Fruit fly (Drosophila melanogaster) whole organism, prepupa: ENCODE data around the gene Acsx2.

Experiments used
- Blimp-1 ChIP-seq: fragments of 200-800 bp; sonication (Bioruptor generic); optimal IDR thresholded peaks from 3 replicates; lab custom pipeline; 2017; ENCODE audit warnings: missing biosample characterization, missing genetic modification characterization, mild to moderate bottlenecking, moderate library complexity, missing genetic modification reagents
- CG11294 ChIP-seq: fragments of 200-800 bp; sonication (Bioruptor generic); IDR thresholded peaks from 2 replicates; pipeline ENCODE4 v1.3.6; 2022; ENCODE audit warnings: missing biosample characterization, missing genetic modification characterization
- CG11762 ChIP-seq: fragments of 200-800 bp; sonication (Bioruptor generic); optimal IDR thresholded peaks from 3 replicates; lab custom pipeline; 2016; ENCODE audit warnings: missing biosample characterization, missing genetic modification characterization; ENCODE audit not compliant: insufficient read depth
- CG11902 ChIP-seq: fragments of 200-800 bp; sonication (Bioruptor generic); optimal IDR thresholded peaks from 3 replicates; lab custom pipeline; 2016; ENCODE audit warnings: missing biosample characterization, missing genetic modification characterization
- CG15336 ChIP-seq: fragments of 200-800 bp; sonication (Bioruptor generic); IDR thresholded peaks from 2 replicates; pipeline ENCODE4 v1.3.6; 2022; ENCODE audit warnings: missing biosample characterization, missing genetic modification characterization
- CG1621 ChIP-seq: fragments of 200-800 bp; sonication (Bioruptor generic); optimal IDR thresholded peaks from 3 replicates; lab custom pipeline; 2018; ENCODE audit warnings: missing biosample characterization, mild to moderate bottlenecking, missing genetic modification characterization
- CG16779 ChIP-seq: fragments of 200-800 bp; sonication (Bioruptor generic); optimal IDR thresholded peaks from 3 replicates; lab custom pipeline; 2017; ENCODE audit warnings: missing biosample characterization, mild to moderate bottlenecking, missing genetic modification characterization
- CG3032 ChIP-seq: fragments of 200-800 bp; optimal IDR thresholded peaks from 2 replicates; lab custom pipeline; 2019; ENCODE audit warnings: missing biosample characterization, mild to moderate bottlenecking, missing genetic modification characterization, moderate library complexity
- CG31627 ChIP-seq: fragments of 200-800 bp; sonication (Bioruptor generic); optimal IDR thresholded peaks from 3 replicates; lab custom pipeline; 2016; ENCODE audit warnings: missing biosample characterization, missing genetic modification characterization
- CG32006 ChIP-seq: fragments of 200-800 bp; sonication (Bioruptor generic); optimal IDR thresholded peaks from 3 replicates; lab custom pipeline; 2017; ENCODE audit warnings: missing biosample characterization, mild to moderate bottlenecking, missing genetic modification characterization
- CG4318 ChIP-seq: fragments of 200-800 bp; sonication (Bioruptor generic); optimal IDR thresholded peaks from 3 replicates; lab custom pipeline; 2017; ENCODE audit warnings: missing biosample characterization, mild to moderate bottlenecking, missing genetic modification characterization
- CG6163 ChIP-seq: fragments of 200-800 bp; sonication (Bioruptor generic); IDR thresholded peaks from 3 replicates; pipeline ENCODE4 v1.3.6; 2022; ENCODE audit warnings: missing biosample characterization, missing genetic modification characterization
- CG6276 ChIP-seq: fragments of 200-800 bp; sonication (Bioruptor generic); optimal IDR thresholded peaks from 2 replicates; lab custom pipeline; 2017; ENCODE audit warnings: missing biosample characterization, mild to moderate bottlenecking, missing genetic modification characterization
- CG6792 ChIP-seq: fragments of 200-800 bp; sonication (Bioruptor generic); optimal IDR thresholded peaks from 3 replicates; lab custom pipeline; 2016; ENCODE audit warnings: missing biosample characterization, missing genetic modification characterization
- CG6808 ChIP-seq: fragments of 200-800 bp; sonication (Bioruptor generic); optimal IDR thresholded peaks from 3 replicates; lab custom pipeline; 2017; ENCODE audit warnings: missing biosample characterization, missing genetic modification characterization, mild to moderate bottlenecking, moderate library complexity, missing genetic modification reagents
- CG6854 ChIP-seq: fragments of 200-800 bp; sonication (Bioruptor generic); optimal IDR thresholded peaks from 2 replicates; lab custom pipeline; 2017; ENCODE audit warnings: missing biosample characterization, mild to moderate bottlenecking, missing genetic modification characterization
- CG7368 ChIP-seq: fragments of 200-800 bp; sonication (Bioruptor generic); optimal IDR thresholded peaks from 3 replicates; lab custom pipeline; 2016; ENCODE audit warnings: missing biosample characterization, missing genetic modification characterization
- CG8119 ChIP-seq: fragments of 200-800 bp; sonication (Bioruptor generic); IDR thresholded peaks from 3 replicates; pipeline ENCODE4 v1.3.6; 2022; ENCODE audit warnings: missing biosample characterization, missing genetic modification characterization
- CG8319 ChIP-seq: fragments of 200-800 bp; sonication (Bioruptor generic); optimal IDR thresholded peaks from 3 replicates; lab custom pipeline; 2016; ENCODE audit warnings: missing biosample characterization, missing genetic modification characterization
- CG8632 ChIP-seq: fragments of 200-800 bp; sonication (Bioruptor generic); optimal IDR thresholded peaks from 3 replicates; lab custom pipeline; 2016; ENCODE audit warnings: missing biosample characterization, missing genetic modification characterization
- CG9139 ChIP-seq: fragments of 200-800 bp; sonication (Bioruptor generic); optimal IDR thresholded peaks from 3 replicates; lab custom pipeline; 2017; ENCODE audit warnings: missing biosample characterization, mild to moderate bottlenecking, missing genetic modification characterization
- Eip75B ChIP-seq: fragments of 200-800 bp; sonication (Bioruptor generic); optimal IDR thresholded peaks from 3 replicates; lab custom pipeline; 2016; ENCODE audit warnings: missing biosample characterization, missing genetic modification characterization
- Eip78C ChIP-seq: fragments of 200-800 bp; sonication (Bioruptor generic); peaks from one replicate; lab custom pipeline; 2016; ENCODE audit warnings: missing biosample characterization, missing genetic modification characterization
- Eip93F ChIP-seq: fragments of 200-800 bp; sonication (Bioruptor generic); optimal IDR thresholded peaks from 2 replicates; lab custom pipeline; 2016; ENCODE audit warnings: missing biosample characterization, mild to moderate bottlenecking, missing genetic modification characterization
- Ets21C ChIP-seq: fragments of 200-800 bp; sonication (Bioruptor generic); optimal IDR thresholded peaks from 3 replicates; lab custom pipeline; 2016; ENCODE audit warnings: missing biosample characterization, missing genetic modification characterization
- Ets96B ChIP-seq: fragments of 200-800 bp; optimal IDR thresholded peaks from 2 replicates; lab custom pipeline; 2019; ENCODE audit warnings: missing biosample characterization, mild to moderate bottlenecking, missing genetic modification characterization, moderate library complexity
- Gug ChIP-seq: fragments of 200-800 bp; sonication (Bioruptor generic); IDR thresholded peaks from 2 replicates; pipeline ENCODE4 v1.3.6; 2022; ENCODE audit warnings: missing biosample characterization, missing genetic modification characterization
- Hr38 ChIP-seq: sonication (Bioruptor generic); optimal IDR thresholded peaks from 2 replicates; lab custom pipeline; 2016; ENCODE audit warnings: missing biosample characterization, missing genetic modification characterization
- Hr39 ChIP-seq: fragments of 200-800 bp; sonication (Bioruptor generic); optimal IDR thresholded peaks from 2 replicates; lab custom pipeline; 2016; ENCODE audit warnings: missing biosample characterization, missing genetic modification characterization
- Hr4 ChIP-seq: fragments of 200-800 bp; sonication (Bioruptor generic); optimal IDR thresholded peaks from 3 replicates; lab custom pipeline; 2016; ENCODE audit warnings: missing biosample characterization, missing genetic modification characterization
- Lpt ChIP-seq: fragments of 200-800 bp; sonication (Bioruptor generic); optimal IDR thresholded peaks from 3 replicates; lab custom pipeline; 2016; ENCODE audit warnings: missing biosample characterization, missing genetic modification characterization
- Met ChIP-seq: fragments of 200-800 bp; sonication (Bioruptor generic); optimal IDR thresholded peaks from 3 replicates; lab custom pipeline; 2016; ENCODE audit warnings: missing biosample characterization, missing genetic modification characterization
- Smox ChIP-seq: fragments of 200-800 bp; sonication (Bioruptor generic); optimal IDR thresholded peaks from 3 replicates; lab custom pipeline; 2016; ENCODE audit warnings: missing biosample characterization, missing genetic modification characterization
- Sox102F ChIP-seq: fragments of 200-800 bp; sonication (Bioruptor generic); optimal IDR thresholded peaks from 2 replicates; lab custom pipeline; 2016; ENCODE audit warnings: missing biosample characterization, mild to moderate bottlenecking, missing genetic modification characterization
- Sox15 ChIP-seq: fragments of 200-800 bp; sonication (Bioruptor generic); optimal IDR thresholded peaks from 3 replicates; lab custom pipeline; 2016; ENCODE audit warnings: missing biosample characterization, missing genetic modification characterization
- acj6 ChIP-seq: fragments of 200-800 bp; sonication (Bioruptor generic); optimal IDR thresholded peaks from 3 replicates; lab custom pipeline; 2016; ENCODE audit warnings: missing biosample characterization, missing genetic modification characterization
- dac ChIP-seq: fragments of 200-800 bp; sonication (Bioruptor generic); optimal IDR thresholded peaks from 2 replicates; lab custom pipeline; 2017; ENCODE audit warnings: missing biosample characterization, mild to moderate bottlenecking, missing genetic modification characterization
- dsx ChIP-seq: fragments of 200-800 bp; optimal IDR thresholded peaks from 3 replicates; lab custom pipeline; 2019; ENCODE audit warnings: missing biosample characterization, mild to moderate bottlenecking, missing genetic modification characterization, moderate library complexity; ENCODE audit not compliant: poor library complexity, severe bottlenecking
- eg ChIP-seq: fragments of 200-800 bp; sonication (Bioruptor generic); IDR thresholded peaks from 3 replicates; pipeline ENCODE4 v1.3.6; 2022; ENCODE audit warnings: missing biosample characterization, missing genetic modification characterization
- esn ChIP-seq: fragments of 200-800 bp; sonication (Bioruptor generic); optimal IDR thresholded peaks from 2 replicates; lab custom pipeline; 2016; ENCODE audit warnings: missing biosample characterization, mild to moderate bottlenecking, missing genetic modification characterization, moderate library complexity
- fd59A ChIP-seq: fragments of 200-800 bp; sonication (Bioruptor generic); optimal IDR thresholded peaks from 2 replicates; lab custom pipeline; 2017; ENCODE audit warnings: missing biosample characterization, mild to moderate bottlenecking, missing genetic modification characterization, missing genetic modification reagents
- fd85E ChIP-seq: fragments of 200-800 bp; sonication (Bioruptor generic); optimal IDR thresholded peaks from 3 replicates; lab custom pipeline; 2016; ENCODE audit warnings: missing biosample characterization, missing genetic modification characterization
- fkh ChIP-seq: fragments of 200-800 bp; sonication (Bioruptor generic); optimal IDR thresholded peaks from 3 replicates; lab custom pipeline; 2017; ENCODE audit warnings: missing biosample characterization, mild to moderate bottlenecking, missing genetic modification characterization, moderate library complexity
- lz ChIP-seq: fragments of 200-800 bp; sonication (Bioruptor generic); optimal IDR thresholded peaks from 3 replicates; lab custom pipeline; 2016; ENCODE audit warnings: missing biosample characterization, missing genetic modification characterization
- net ChIP-seq: fragments of 200-800 bp; sonication (Bioruptor generic); optimal IDR thresholded peaks from 3 replicates; lab custom pipeline; 2016; ENCODE audit warnings: missing biosample characterization, missing genetic modification characterization
- pdm3 ChIP-seq: fragments of 200-800 bp; sonication (Bioruptor generic); optimal IDR thresholded peaks from 3 replicates; lab custom pipeline; 2016; ENCODE audit warnings: missing biosample characterization, missing genetic modification characterization
- salr ChIP-seq, 2 experiments: fragments of 200-800 bp; sonication (Bioruptor generic); optimal IDR thresholded peaks; 3 replicates each; lab custom pipeline; 2016 to 2018; ENCODE audit warnings: missing biosample characterization in 2 of 2, missing genetic modification characterization in 2 of 2, mild to moderate bottlenecking in 1 of 2
- ss ChIP-seq, 2 experiments: fragments of 200-800 bp; sonication (Bioruptor generic); optimal IDR thresholded peaks; 2 replicates in 1 of 2; 3 replicates in 1 of 2; lab custom pipeline; 2017 to 2018; ENCODE audit warnings: mild to moderate bottlenecking in 2 of 2, missing biosample characterization in 2 of 2, missing genetic modification characterization in 2 of 2, moderate library complexity in 1 of 2
- svp ChIP-seq: fragments of 200-800 bp; sonication (Bioruptor generic); peaks from one replicate; lab custom pipeline; 2016; ENCODE audit warnings: missing biosample characterization, missing genetic modification characterization
- topi ChIP-seq: fragments of 200-800 bp; sonication (Bioruptor generic); optimal IDR thresholded peaks from 3 replicates; lab custom pipeline; 2016; ENCODE audit warnings: missing biosample characterization, missing genetic modification characterization
- vri ChIP-seq: fragments of 200-800 bp; sonication (Bioruptor generic); optimal IDR thresholded peaks from 3 replicates; lab custom pipeline; 2016; ENCODE audit warnings: missing biosample characterization, mild to moderate bottlenecking, missing genetic modification characterization

The Acsx2 gene

dm6 chr3R:19807745-19808429, 29.3 kb downstream of the Acsx2 start:
- no peak for TF ChIP-seq CG31627 (GFP tag; lab: Kevin White, UChicago)
- no peak for TF ChIP-seq fkh (GFP tag; lab: Kevin White, UChicago)
- TF ChIP-seq CG6854 = no peak
- TF ChIP-seq dac = no peak
- TF ChIP-seq CG8319 = no peak
- TF ChIP-seq salr (GFP tag; optimal IDR thresholded peaks at IDR 0.05; lab: Kevin White, UChicago) = peak in 1 of 2 experiments; percentile 68
- TF ChIP-seq svp (GFP tag; lab: Kevin White, UChicago) = no peak
- TF ChIP-seq CG11762 (GFP tag; lab: Kevin White, UChicago) = no peak
- no peak for TF ChIP-seq CG6808 (GFP tag; lab: Kevin White, UChicago)
- no peak for TF ChIP-seq CG8632 (GFP tag; lab: Kevin White, UChicago)
- no peak for TF ChIP-seq CG11294 (GFP tag; lab: Robert Waterston, UW)
- no peak for TF ChIP-seq CG7368
- peak; percentile 15 for TF ChIP-seq Met
- TF ChIP-seq Hr4 (GFP tag; lab: Kevin White, UChicago) = peak; percentile 70
- peak; percentile 49; the same call in 1 of the 2 replicates for TF ChIP-seq CG15336 (GFP tag; lab: Robert Waterston, UW)
- peak; percentile 69 for TF ChIP-seq Eip78C (GFP tag; lab: Kevin White, UChicago)
- no peak for TF ChIP-seq Hr38 (GFP tag; lab: Kevin White, UChicago)
- TF ChIP-seq CG11902 = no peak
- no peak for TF ChIP-seq vri (GFP tag; lab: Kevin White, UChicago)
- no peak for TF ChIP-seq fd59A (GFP tag; lab: Kevin White, UChicago)
- TF ChIP-seq CG4318 (GFP tag; lab: Kevin White, UChicago) = peak; percentile 56
- TF ChIP-seq Smox (GFP tag; lab: Kevin White, UChicago) = no peak
- TF ChIP-seq Sox15 = no peak
- no peak for TF ChIP-seq Blimp-1 (GFP tag; lab: Kevin White, UChicago)
- no peak; the same call in 1 of the 3 replicates for TF ChIP-seq eg (GFP tag; lab: Robert Waterston, UW)
- TF ChIP-seq CG3032 (tag; lab: Kevin White, UChicago) = peak; percentile 41
- no peak; the same call in 2 of the 3 replicates for TF ChIP-seq CG6163
- no peak for TF ChIP-seq Sox102F (GFP tag; lab: Kevin White, UChicago)
- no peak for TF ChIP-seq Eip75B (GFP tag; lab: Kevin White, UChicago)
- peak; percentile 30 for TF ChIP-seq CG6276 (GFP tag; lab: Kevin White, UChicago)
- peak; percentile 58 for TF ChIP-seq CG8119 (GFP tag; lab: Robert Waterston, UW)
- peak; percentile 57 for TF ChIP-seq pdm3 (GFP tag; lab: Kevin White, UChicago)
- no peak for TF ChIP-seq CG9139 (GFP tag; lab: Kevin White, UChicago)
- no peak for TF ChIP-seq topi (GFP tag; lab: Kevin White, UChicago)
- TF ChIP-seq lz = no peak
- no peak for TF ChIP-seq Hr39 (GFP tag; lab: Kevin White, UChicago)
- TF ChIP-seq CG1621 (tag; lab: Kevin White, UChicago) = no peak
- no peak for TF ChIP-seq Eip93F
- TF ChIP-seq fd85E = no peak
- peak; percentile 27 for TF ChIP-seq net (GFP tag; lab: Kevin White, UChicago)
- no peak for TF ChIP-seq Ets21C (GFP tag; lab: Kevin White, UChicago)
- no peak for TF ChIP-seq dsx (GFP tag; lab: Kevin White, UChicago)
- TF ChIP-seq CG16779 (tag; lab: Kevin White, UChicago) = no peak
- no peak for TF ChIP-seq CG6792 (GFP tag; lab: Kevin White, UChicago)
- TF ChIP-seq CG32006 (GFP tag; lab: Kevin White, UChicago) = peak; percentile 89
- peak; percentile 46 for TF ChIP-seq Gug (GFP tag; lab: Robert Waterston, UW)
- peak in 1 of 2 experiments; percentile 1 for TF ChIP-seq ss (GFP tag; optimal IDR thresholded peaks at IDR 0.05; lab: Kevin White, UChicago)
- TF ChIP-seq acj6 (GFP tag; lab: Kevin White, UChicago) = peak; percentile 40
- peak; percentile 4 for TF ChIP-seq esn (GFP tag; lab: Kevin White, UChicago)
- TF ChIP-seq Ets96B = no peak
- no peak for TF ChIP-seq Lpt (GFP tag; lab: Kevin White, UChicago)
